Worm (Caenorhabditis elegans): ENCODE data around the gene spe-51.

- no peak for TF ChIP-seq ztf-29 (GFP tag; IDR thresholded peaks at IDR 0.05)
- no peak for TF ChIP-seq ztf-23 (GFP tag; IDR thresholded peaks at IDR 0.05)
- TF ChIP-seq T22C8.4 (GFP tag; IDR thresholded peaks at IDR 0.05), result no peak
Observed at ce11 chrIV:4686291-4686830, 6.2 kb upstream of the spe-51 start.
